Fruit fly (Drosophila melanogaster) whole organism, embryonic: ENCODE measurements around the gene Pdh.

Source experiments
- Awh ChIP-seq: fragments of 200-800 bp; sonication (Bioruptor generic); IDR thresholded peaks from 2 replicates; pipeline ENCODE4, ENCODE4 v1.3.6; 2022; ENCODE audit warnings: missing biosample characterization, missing genetic modification characterization
- BtbVII ChIP-seq: fragments of 200-800 bp; sonication (Bioruptor generic); optimal IDR thresholded peaks from 3 replicates; lab custom pipeline; 2017; ENCODE audit warnings: missing biosample characterization, mild to moderate bottlenecking, missing genetic modification characterization
- C15 ChIP-seq: fragments of 200-800 bp; sonication (Bioruptor generic); IDR thresholded peaks from 3 replicates; pipeline ENCODE4 v1.3.6; 2022; ENCODE audit warnings: missing biosample characterization, missing genetic modification characterization
- CG10147 ChIP-seq: fragments of 200-800 bp; sonication (Bioruptor generic); optimal IDR thresholded peaks from 2 replicates; lab custom pipeline; 2019; ENCODE audit warnings: missing biosample characterization, mild to moderate bottlenecking, missing genetic modification characterization, moderate library complexity
- CG10267 ChIP-seq: fragments of 200-800 bp; sonication (Bioruptor generic); optimal IDR thresholded peaks from 2 replicates; lab custom pipeline; 2018; ENCODE audit warnings: missing biosample characterization, mild to moderate bottlenecking, missing genetic modification characterization, moderate library complexity
- CG10366 ChIP-seq: fragments of 200-800 bp; sonication (Bioruptor generic); IDR thresholded peaks from 2 replicates; pipeline ENCODE4 v1.3.6; 2022; ENCODE audit warnings: missing biosample characterization, missing genetic modification characterization
- CG11085 ChIP-seq: fragments of 200-800 bp; sonication (Bioruptor generic); IDR thresholded peaks from 2 replicates; pipeline ENCODE4 v1.3.6; 2022; ENCODE audit warnings: missing biosample characterization, missing genetic modification characterization
- CG11504 ChIP-seq: fragments of 200-800 bp; sonication (Bioruptor generic); optimal IDR thresholded peaks from 3 replicates; lab custom pipeline; 2019; ENCODE audit warnings: missing biosample characterization, mild to moderate bottlenecking, missing genetic modification characterization, moderate library complexity
- CG11723 ChIP-seq: fragments of 200-800 bp; sonication (Bioruptor generic); optimal IDR thresholded peaks from 2 replicates; lab custom pipeline; 2017; ENCODE audit warnings: missing biosample characterization, mild to moderate bottlenecking, missing genetic modification characterization
- CG12299 ChIP-seq: fragments of 200-800 bp; sonication (Bioruptor generic); optimal IDR thresholded peaks from 2 replicates; lab custom pipeline; 2018; ENCODE audit warnings: missing biosample characterization, mild to moderate bottlenecking, missing genetic modification characterization
- CG12391 ChIP-seq: fragments of 200-800 bp; sonication (Bioruptor generic); optimal IDR thresholded peaks from 3 replicates; lab custom pipeline; 2018; ENCODE audit warnings: missing biosample characterization, mild to moderate bottlenecking, missing genetic modification characterization, moderate library complexity
- CG16863 ChIP-seq: fragments of 200-800 bp; sonication (Bioruptor generic); optimal IDR thresholded peaks from 3 replicates; lab custom pipeline; 2016; ENCODE audit warnings: missing biosample characterization, missing genetic modification characterization
- CG17186 ChIP-seq: fragments of 200-800 bp; sonication (Bioruptor generic); optimal IDR thresholded peaks from 3 replicates; lab custom pipeline; 2017; ENCODE audit warnings: missing biosample characterization, missing genetic modification reagents, missing genetic modification characterization
- CG1832 ChIP-seq: fragments of 200-800 bp; sonication (Bioruptor generic); optimal IDR thresholded peaks from 2 replicates; lab custom pipeline; 2017; ENCODE audit warnings: missing biosample characterization, mild to moderate bottlenecking, missing genetic modification characterization, inconsistent platforms
- CG30403 ChIP-seq: fragments of 200-800 bp; sonication (Bioruptor generic); optimal IDR thresholded peaks from 3 replicates; lab custom pipeline; 2016; ENCODE audit warnings: missing biosample characterization, missing genetic modification characterization
- CG8765 ChIP-seq: fragments of 200-800 bp; sonication (Bioruptor generic); IDR thresholded peaks from 2 replicates; pipeline ENCODE4 v1.3.6; 2022; ENCODE audit warnings: missing biosample characterization, missing genetic modification characterization
- CHES-1-like ChIP-seq: fragments of 200-800 bp; sonication (Bioruptor generic); optimal IDR thresholded peaks from 2 replicates; lab custom pipeline; 2016; ENCODE audit warnings: missing biosample characterization, missing genetic modification characterization
- CTCF ChIP-seq: fragments of 200-800 bp; sonication (Bioruptor generic); optimal IDR thresholded peaks from 2 replicates; lab custom pipeline; 2017; ENCODE audit warnings: missing biosample characterization, mild to moderate bottlenecking, missing genetic modification characterization, moderate library complexity
- D ChIP-seq, 2 experiments: fragments of 200-800 bp in 1 of 2; fragments of >200 bp in 1 of 2; sonication (Bioruptor generic) in 1 of 2; optimal IDR thresholded peaks; 2 replicates in 1 of 2; 3 replicates in 1 of 2; lab custom pipeline; 2017; ENCODE audit warnings: mild to moderate bottlenecking in 1 of 2, missing biosample characterization in 1 of 2, missing genetic modification characterization in 1 of 2, missing genetic modification reagents in 1 of 2
- Dad ChIP-seq: fragments of 200-800 bp; sonication (Bioruptor generic); optimal IDR thresholded peaks from 3 replicates; lab custom pipeline; 2016; ENCODE audit warnings: missing biosample characterization, missing genetic modification characterization
- Dip2 ChIP-seq: fragments of 200-800 bp; sonication (Bioruptor generic); IDR thresholded peaks from 2 replicates; pipeline ENCODE4 v1.3.6; 2022; ENCODE audit warnings: missing biosample characterization, missing genetic modification characterization
- E2f1 ChIP-seq: fragments of 200-800 bp; sonication (Bioruptor generic); IDR thresholded peaks from 2 replicates; pipeline ENCODE4 v1.3.6; 2022; ENCODE audit warnings: missing biosample characterization, missing genetic modification characterization
- Hr3 ChIP-seq: fragments of 200-800 bp; sonication (Bioruptor generic); optimal IDR thresholded peaks from 3 replicates; lab custom pipeline; 2016; ENCODE audit warnings: missing biosample characterization, missing genetic modification characterization
- Nf-YA ChIP-seq: fragments of 200-800 bp; sonication (Bioruptor generic); IDR thresholded peaks from 2 replicates; pipeline ENCODE4 v1.3.6; 2022; ENCODE audit warnings: missing biosample characterization, missing genetic modification characterization
- Pdp1 ChIP-seq, 2 experiments: fragments of 200-800 bp; sonication (Bioruptor generic); optimal IDR thresholded peaks; 3 replicates each; lab custom pipeline; 2016; ENCODE audit warnings: missing biosample characterization in 2 of 2, missing genetic modification characterization in 2 of 2, mild to moderate bottlenecking in 1 of 2, moderate library complexity in 1 of 2
- Trl ChIP-seq, 3 experiments: fragments of >200 bp in 2 of 3; fragments of 200-800 bp in 1 of 3; sonication (Bioruptor generic) in 1 of 3; optimal IDR thresholded peaks; 2 replicates in 1 of 3; 3 replicates in 2 of 3; lab custom pipeline; 2016 to 2017; ENCODE audit warnings: missing biosample characterization in 1 of 3, missing genetic modification characterization in 1 of 3
- Xbp1 ChIP-seq: fragments of 200-800 bp; sonication (Bioruptor generic); optimal IDR thresholded peaks from 3 replicates; lab custom pipeline; 2016; ENCODE audit warnings: missing biosample characterization, mild to moderate bottlenecking, missing genetic modification characterization
- abd-A ChIP-seq: fragments of 200-800 bp; sonication (Bioruptor generic); optimal IDR thresholded peaks from 3 replicates; lab custom pipeline; 2019; ENCODE audit warnings: missing biosample characterization, mild to moderate bottlenecking, missing genetic modification characterization, moderate library complexity
- ac ChIP-seq: fragments of 200-800 bp; sonication (Bioruptor generic); optimal IDR thresholded peaks from 3 replicates; lab custom pipeline; 2017; ENCODE audit warnings: missing biosample characterization, mild to moderate bottlenecking, missing genetic modification characterization
- ase ChIP-seq: fragments of 200-800 bp; sonication (Bioruptor generic); IDR thresholded peaks from 3 replicates; pipeline ENCODE4 v1.3.6; 2022; ENCODE audit warnings: missing biosample characterization, missing genetic modification characterization
- bcd ChIP-seq: fragments of 200-800 bp; sonication (Bioruptor generic); optimal IDR thresholded peaks from 2 replicates; lab custom pipeline; 2017; ENCODE audit warnings: missing biosample characterization, mild to moderate bottlenecking, missing genetic modification characterization
- btn ChIP-seq: fragments of 200-800 bp; sonication (Bioruptor generic); optimal IDR thresholded peaks from 2 replicates; lab custom pipeline; 2016; ENCODE audit warnings: missing biosample characterization, missing genetic modification characterization
- dm ChIP-seq: fragments of 200-800 bp; sonication (Bioruptor generic); optimal IDR thresholded peaks from 3 replicates; lab custom pipeline; 2016; ENCODE audit warnings: missing biosample characterization, missing genetic modification characterization
- fd102C ChIP-seq: fragments of 200-800 bp; sonication (Bioruptor generic); optimal IDR thresholded peaks from 2 replicates; lab custom pipeline; 2018; ENCODE audit warnings: missing biosample characterization, mild to moderate bottlenecking, missing genetic modification characterization, moderate library complexity
- fd3F ChIP-seq: fragments of 200-800 bp; sonication (Bioruptor generic); optimal IDR thresholded peaks from 2 replicates; lab custom pipeline; 2018; ENCODE audit warnings: missing biosample characterization, mild to moderate bottlenecking, missing genetic modification characterization, moderate library complexity
- fd96Cb ChIP-seq: fragments of 200-800 bp; sonication (Bioruptor generic); optimal IDR thresholded peaks from 2 replicates; lab custom pipeline; 2018; ENCODE audit warnings: missing biosample characterization, mild to moderate bottlenecking, missing genetic modification characterization, moderate library complexity
- hkb ChIP-seq, 2 experiments: fragments of 200-800 bp in 1 of 2; fragments of >200 bp in 1 of 2; sonication (Bioruptor generic) in 1 of 2; IDR thresholded peaks in 1 of 2; optimal IDR thresholded peaks in 1 of 2; 2 replicates each; pipeline versions ENCODE4 v1.3.6 to Lab custom; 2017 to 2022; ENCODE audit warnings: missing biosample characterization in 1 of 2, missing genetic modification characterization in 1 of 2
- lilli ChIP-seq: fragments of 200-800 bp; sonication (Bioruptor generic); optimal IDR thresholded peaks from 3 replicates; lab custom pipeline; 2016; ENCODE audit warnings: missing biosample characterization, missing genetic modification characterization
- onecut ChIP-seq: fragments of 200-800 bp; sonication (Bioruptor generic); IDR thresholded peaks from 2 replicates; pipeline ENCODE4 v1.3.6; 2022; ENCODE audit warnings: missing biosample characterization, missing genetic modification characterization
- peb ChIP-seq: fragments of 200-800 bp; sonication (Bioruptor generic); IDR thresholded peaks from 2 replicates; pipeline ENCODE4 v1.3.6; 2022; ENCODE audit warnings: missing biosample characterization, missing genetic modification characterization
- pum ChIP-seq: fragments of 200-800 bp; sonication (Bioruptor generic); optimal IDR thresholded peaks from 2 replicates; lab custom pipeline; 2016; ENCODE audit warnings: missing biosample characterization, missing genetic modification characterization
- sc ChIP-seq, 3 experiments: fragments of >200 bp in 2 of 3; fragments of 200-800 bp in 1 of 3; sonication (Bioruptor generic) in 1 of 3; optimal IDR thresholded peaks; 2 replicates in 2 of 3; 3 replicates in 1 of 3; lab custom pipeline; 2017; ENCODE audit warnings: mild to moderate bottlenecking in 1 of 3, missing biosample characterization in 1 of 3, missing genetic modification characterization in 1 of 3, missing genetic modification reagents in 1 of 3
- sens ChIP-seq: fragments of 200-800 bp; sonication (Bioruptor generic); peaks from one replicate; lab custom pipeline; 2016; ENCODE audit warnings: missing biosample characterization, missing genetic modification characterization
- sim ChIP-seq: fragments of 200-800 bp; sonication (Bioruptor generic); IDR thresholded peaks from 2 replicates; pipeline ENCODE4 v1.3.6; 2022; ENCODE audit warnings: missing biosample characterization, missing genetic modification characterization
- sr ChIP-seq: fragments of 200-800 bp; sonication (Bioruptor generic); IDR thresholded peaks from 3 replicates; pipeline ENCODE4 v1.3.6; 2022; ENCODE audit warnings: missing biosample characterization, missing genetic modification characterization
- tio ChIP-seq: fragments of 200-800 bp; sonication (Bioruptor generic); optimal IDR thresholded peaks from 2 replicates; lab custom pipeline; 2017; ENCODE audit warnings: missing biosample characterization, missing genetic modification characterization, inconsistent platforms
- twi ChIP-seq: fragments of 200-800 bp; optimal IDR thresholded peaks from 2 replicates; lab custom pipeline; 2019; ENCODE audit warnings: missing biosample characterization, mild to moderate bottlenecking, missing genetic modification characterization, moderate library complexity
- z ChIP-seq: fragments of 200-800 bp; sonication (Bioruptor generic); IDR thresholded peaks from 3 replicates; pipeline ENCODE4 v1.3.6; 2022; ENCODE audit warnings: missing biosample characterization, missing genetic modification characterization
- zf30C ChIP-seq: fragments of 200-800 bp; sonication (Bioruptor generic); optimal IDR thresholded peaks from 3 replicates; lab custom pipeline; 2018; ENCODE audit warnings: missing biosample characterization, mild to moderate bottlenecking, missing genetic modification characterization

Pdh gene

dm6 chr3L:16328207-16328891 is 25.7 kb downstream of the Pdh start, which contains the start of gene CG13058 (continued):
- no peak for TF ChIP-seq CG11085 (GFP tag; lab: Robert Waterston, UW)
- peak; percentile 83 for TF ChIP-seq CG11504 (tag; lab: Kevin White, UChicago)
- TF ChIP-seq CG1832 (GFP tag; lab: Kevin White, UChicago), result no peak
- no peak for TF ChIP-seq ase (GFP tag; lab: Robert Waterston, UW)
- peak; percentile 87 for TF ChIP-seq CG10366
- TF ChIP-seq Hr3 (GFP tag; lab: Kevin White, UChicago), result peak; percentile 48
- TF ChIP-seq sc (optimal IDR thresholded peaks at IDR 0.05; lab: Kevin White, UChicago), result no peak
- no peak for TF ChIP-seq sc (GFP tag; optimal IDR thresholded peaks at IDR 0.05; lab: Kevin White, UChicago)
- no peak for TF ChIP-seq Dad
- TF ChIP-seq CG11723 (GFP tag; lab: Kevin White, UChicago), result peak; percentile 24
- no peak for TF ChIP-seq twi (tag; lab: Kevin White, UChicago)
- no peak for TF ChIP-seq abd-A
- peak; percentile 45 for TF ChIP-seq dm (GFP tag; lab: Kevin White, UChicago)
- no peak for TF ChIP-seq CG10267
- TF ChIP-seq ac (GFP tag; lab: Kevin White, UChicago), result no peak
- peak; percentile 40 for TF ChIP-seq sens (GFP tag; lab: Kevin White, UChicago)
- no peak for TF ChIP-seq hkb (optimal IDR thresholded peaks at IDR 0.05; lab: Kevin White, UChicago)
- TF ChIP-seq hkb (GFP tag; IDR thresholded peaks at IDR 0.05; lab: Robert Waterston, UW), result peak; percentile 62
- no peak for TF ChIP-seq sr (GFP tag; lab: Robert Waterston, UW)
- TF ChIP-seq CG10147 (GFP tag; lab: Kevin White, UChicago), result peak; percentile 60
- TF ChIP-seq CG12391 (tag; lab: Kevin White, UChicago), result no peak
- no peak for TF ChIP-seq Trl (optimal IDR thresholded peaks at IDR 0.05; lab: Kevin White, UChicago)
- TF ChIP-seq Trl (GFP tag; optimal IDR thresholded peaks at IDR 0.05; lab: Kevin White, UChicago), result no peak
- TF ChIP-seq Pdp1 (GFP tag; optimal IDR thresholded peaks at IDR 0.05; lab: Kevin White, UChicago), result no peak
- TF ChIP-seq CHES-1-like (GFP tag; lab: Kevin White, UChicago), result peak; percentile 59
- no peak for TF ChIP-seq btn (GFP tag; lab: Kevin White, UChicago)
- no peak for TF ChIP-seq C15 (GFP tag; lab: Robert Waterston, UW)
- peak; percentile 72 for TF ChIP-seq fd3F
- TF ChIP-seq fd102C (GFP tag; lab: Kevin White, UChicago), result no peak
- no peak for TF ChIP-seq pum (GFP tag; lab: Kevin White, UChicago)
- no peak for TF ChIP-seq CG8765 (GFP tag; lab: Robert Waterston, UW)
- peak; percentile 68 for TF ChIP-seq lilli (GFP tag; lab: Kevin White, UChicago)
- no peak for TF ChIP-seq CTCF
- TF ChIP-seq D (optimal IDR thresholded peaks at IDR 0.05; lab: Kevin White, UChicago), result no peak
- TF ChIP-seq D (GFP tag; optimal IDR thresholded peaks at IDR 0.05; lab: Kevin White, UChicago), result no peak
- no peak for TF ChIP-seq Dip2
- no peak for TF ChIP-seq sim (GFP tag; lab: Robert Waterston, UW)
- TF ChIP-seq Xbp1 (GFP tag; lab: Kevin White, UChicago), result peak; percentile 60
- TF ChIP-seq peb (GFP tag; lab: Robert Waterston, UW), result no peak
- peak; percentile 2 for TF ChIP-seq tio (GFP tag; lab: Kevin White, UChicago)
- peak; percentile 51 for TF ChIP-seq BtbVII (GFP tag; lab: Kevin White, UChicago)
- peak; percentile 60 for TF ChIP-seq fd96Cb
- TF ChIP-seq CG30403 (GFP tag; lab: Kevin White, UChicago), result peak; percentile 61
- no peak for TF ChIP-seq Awh
- TF ChIP-seq onecut, result peak; percentile 30; the same call in 1 of the 2 replicates
- TF ChIP-seq CG16863 (GFP tag; lab: Kevin White, UChicago), result peak; percentile 70
- no peak for TF ChIP-seq z (GFP tag; lab: Robert Waterston, UW)
- TF ChIP-seq CG12299 (tag; lab: Kevin White, UChicago), result no peak
- peak; percentile 54 for TF ChIP-seq Nf-YA (GFP tag; lab: Robert Waterston, UW)
- TF ChIP-seq CG17186 (GFP tag; lab: Kevin White, UChicago), result no peak
- peak; percentile 37 for TF ChIP-seq bcd (GFP tag; lab: Kevin White, UChicago)
- no peak for TF ChIP-seq zf30C (GFP tag; lab: Kevin White, UChicago)
- TF ChIP-seq E2f1 (GFP tag; lab: Robert Waterston, UW), result no peak
